Fruit fly (Drosophila melanogaster) whole organism, embryonic: Measurements from ENCODE around the gene Rabex-5.

ENCODE experiments used
- Atf6 ChIP-seq: fragments of 200-800 bp; sonication (Bioruptor generic); IDR thresholded peaks from 2 replicates; pipeline ENCODE4 v1.3.6; 2022; ENCODE audit warnings: missing biosample characterization, missing genetic modification characterization
- BEAF-32 ChIP-seq: fragments of 200-800 bp; sonication (Bioruptor generic); optimal IDR thresholded peaks from 3 replicates; lab custom pipeline; 2017; ENCODE audit warnings: missing biosample characterization, missing genetic modification characterization, mild to moderate bottlenecking, moderate library complexity, missing genetic modification reagents
- CG10274 ChIP-seq: fragments of 200-800 bp; sonication (Bioruptor generic); optimal IDR thresholded peaks from 3 replicates; lab custom pipeline; 2017; ENCODE audit warnings: missing biosample characterization, mild to moderate bottlenecking, missing genetic modification characterization
- CG11456 ChIP-seq: fragments of 200-800 bp; sonication (Bioruptor generic); IDR thresholded peaks from 3 replicates; pipeline ENCODE4 v1.3.6; 2022; ENCODE audit warnings: missing biosample characterization, missing genetic modification characterization
- CG11723 ChIP-seq: fragments of 200-800 bp; sonication (Bioruptor generic); optimal IDR thresholded peaks from 2 replicates; lab custom pipeline; 2017; ENCODE audit warnings: missing biosample characterization, mild to moderate bottlenecking, missing genetic modification characterization
- CG12236 ChIP-seq: fragments of 200-800 bp; sonication (Bioruptor generic); optimal IDR thresholded peaks from 2 replicates; lab custom pipeline; 2016; ENCODE audit warnings: missing biosample characterization, missing genetic modification characterization
- CG12769 ChIP-seq: fragments of 200-800 bp; sonication (Bioruptor generic); optimal IDR thresholded peaks from 2 replicates; lab custom pipeline; 2019; ENCODE audit warnings: missing biosample characterization, mild to moderate bottlenecking, missing genetic modification characterization, moderate library complexity
- CG13894 ChIP-seq: fragments of 200-800 bp; sonication (Bioruptor generic); optimal IDR thresholded peaks from 3 replicates; lab custom pipeline; 2018; ENCODE audit warnings: missing biosample characterization, mild to moderate bottlenecking, missing genetic modification characterization, moderate library complexity
- CG1603 ChIP-seq: fragments of 200-800 bp; sonication (Bioruptor generic); optimal IDR thresholded peaks from 2 replicates; lab custom pipeline; 2019; ENCODE audit warnings: missing biosample characterization, mild to moderate bottlenecking, missing genetic modification characterization, moderate library complexity
- CG2199 ChIP-seq: fragments of 200-800 bp; sonication (Bioruptor generic); IDR thresholded peaks from 3 replicates; pipeline ENCODE4 v1.3.6; 2022; ENCODE audit warnings: missing biosample characterization, missing genetic modification characterization
- CG3847 ChIP-seq: fragments of 200-800 bp; sonication (Bioruptor generic); IDR thresholded peaks from 2 replicates; pipeline ENCODE4 v1.3.6; 2022; ENCODE audit warnings: missing biosample characterization, missing genetic modification characterization
- CG3995 ChIP-seq: fragments of 200-800 bp; sonication (Bioruptor generic); optimal IDR thresholded peaks from 3 replicates; lab custom pipeline; 2016; ENCODE audit warnings: missing biosample characterization, missing genetic modification characterization
- CG8089 ChIP-seq: fragments of 200-800 bp; sonication (Bioruptor generic); optimal IDR thresholded peaks from 3 replicates; lab custom pipeline; 2016; ENCODE audit warnings: missing biosample characterization, missing genetic modification characterization
- CG9609 ChIP-seq: fragments of 200-800 bp; sonication (Bioruptor generic); optimal IDR thresholded peaks from 3 replicates; lab custom pipeline; 2016; ENCODE audit warnings: missing biosample characterization, missing genetic modification characterization
- CG9727 ChIP-seq: fragments of 200-800 bp; sonication (Bioruptor generic); optimal IDR thresholded peaks from 3 replicates; lab custom pipeline; 2017; ENCODE audit warnings: missing biosample characterization, mild to moderate bottlenecking, missing genetic modification characterization
- CG9817 ChIP-seq: fragments of 200-800 bp; sonication (Bioruptor generic); optimal IDR thresholded peaks from 2 replicates; lab custom pipeline; 2018; ENCODE audit warnings: missing biosample characterization, mild to moderate bottlenecking, missing genetic modification characterization, moderate library complexity
- CG9932 ChIP-seq: fragments of 200-800 bp; sonication (Bioruptor generic); IDR thresholded peaks from 2 replicates; pipeline ENCODE4 v1.3.6; 2022; ENCODE audit warnings: missing biosample characterization, missing genetic modification characterization
- CHES-1-like ChIP-seq: fragments of 200-800 bp; sonication (Bioruptor generic); optimal IDR thresholded peaks from 2 replicates; lab custom pipeline; 2016; ENCODE audit warnings: missing biosample characterization, missing genetic modification characterization
- CTCF ChIP-seq: fragments of 200-800 bp; sonication (Bioruptor generic); optimal IDR thresholded peaks from 2 replicates; lab custom pipeline; 2017; ENCODE audit warnings: missing biosample characterization, mild to moderate bottlenecking, missing genetic modification characterization, moderate library complexity
- Chrac-16 ChIP-seq: fragments of 200-800 bp; sonication (Bioruptor generic); optimal IDR thresholded peaks from 3 replicates; lab custom pipeline; 2016; ENCODE audit warnings: missing biosample characterization, missing genetic modification characterization
- CoRest ChIP-seq: fragments of 200-800 bp; sonication (Bioruptor generic); optimal IDR thresholded peaks from 3 replicates; lab custom pipeline; 2018; ENCODE audit warnings: missing biosample characterization, mild to moderate bottlenecking, missing genetic modification characterization, moderate library complexity
- Dip2 ChIP-seq: fragments of 200-800 bp; sonication (Bioruptor generic); IDR thresholded peaks from 2 replicates; pipeline ENCODE4 v1.3.6; 2022; ENCODE audit warnings: missing biosample characterization, missing genetic modification characterization
- Doc2 ChIP-seq: fragments of 200-800 bp; sonication (Bioruptor generic); IDR thresholded peaks from 2 replicates; pipeline ENCODE4 v1.3.6; 2022; ENCODE audit warnings: missing biosample characterization, missing genetic modification characterization
- Doc3 ChIP-seq: fragments of 200-800 bp; sonication (Bioruptor generic); IDR thresholded peaks from 3 replicates; pipeline ENCODE4 v1.3.6; 2022; ENCODE audit warnings: missing biosample characterization, missing genetic modification characterization; ENCODE audit not compliant: partially characterized antibody
- Hr51 ChIP-seq, 2 experiments: fragments of 200-800 bp; sonication (Bioruptor generic); optimal IDR thresholded peaks; 2 replicates in 1 of 2; 3 replicates in 1 of 2; lab custom pipeline; 2016 to 2018; ENCODE audit warnings: missing biosample characterization in 2 of 2, missing genetic modification characterization in 2 of 2, mild to moderate bottlenecking in 1 of 2, moderate library complexity in 1 of 2
- Lhr ChIP-seq: fragments of 200-800 bp; sonication (Bioruptor generic); optimal IDR thresholded peaks from 3 replicates; lab custom pipeline; 2017; ENCODE audit warnings: mild to moderate bottlenecking, missing biosample characterization, missing genetic modification reagents, missing genetic modification characterization
- Meics ChIP-seq: fragments of 200-800 bp; sonication (Bioruptor generic); optimal IDR thresholded peaks from 2 replicates; lab custom pipeline; 2017; ENCODE audit warnings: missing biosample characterization, mild to moderate bottlenecking, missing genetic modification characterization
- Mes4 ChIP-seq: fragments of 200-800 bp; sonication (Bioruptor generic); optimal IDR thresholded peaks from 2 replicates; lab custom pipeline; 2016; ENCODE audit warnings: missing biosample characterization, missing genetic modification characterization
- Ptx1 ChIP-seq: fragments of 200-800 bp; sonication (Bioruptor generic); IDR thresholded peaks from 2 replicates; pipeline ENCODE4 v1.3.6; 2022; ENCODE audit warnings: missing biosample characterization, missing genetic modification characterization
- Rfx ChIP-seq: fragments of 200-800 bp; sonication (Bioruptor generic); IDR thresholded peaks from 2 replicates; pipeline ENCODE4 v1.3.6; 2022; ENCODE audit warnings: missing biosample characterization, missing genetic modification characterization
- Stat92E ChIP-seq, 3 experiments: fragments of >200 bp in 2 of 3; fragments of 200-800 bp in 1 of 3; sonication (Bioruptor generic) in 1 of 3; optimal IDR thresholded peaks; 2 replicates each; lab custom pipeline; 2017 to 2019; ENCODE audit warnings: missing biosample characterization in 3 of 3, missing genetic modification characterization in 3 of 3, mild to moderate bottlenecking in 1 of 3, moderate library complexity in 1 of 3
- Usf ChIP-seq: fragments of 200-800 bp; sonication (Bioruptor generic); optimal IDR thresholded peaks from 2 replicates; lab custom pipeline; 2017; ENCODE audit warnings: missing genotype, missing biosample characterization, missing genetic modification characterization
- caup ChIP-seq: fragments of 200-800 bp; sonication (Bioruptor generic); optimal IDR thresholded peaks from 3 replicates; lab custom pipeline; 2017; ENCODE audit warnings: missing biosample characterization, mild to moderate bottlenecking, missing genetic modification characterization, moderate library complexity; ENCODE audit not compliant: severe bottlenecking
- dmrt11E ChIP-seq: fragments of 200-800 bp; sonication (Bioruptor generic); optimal IDR thresholded peaks from 3 replicates; lab custom pipeline; 2018; ENCODE audit warnings: missing biosample characterization, mild to moderate bottlenecking, missing genetic modification characterization, moderate library complexity
- ems ChIP-seq: fragments of 200-800 bp; sonication (Bioruptor generic); optimal IDR thresholded peaks from 3 replicates; lab custom pipeline; 2016; ENCODE audit warnings: missing biosample characterization, missing genetic modification characterization
- fru ChIP-seq: fragments of >200 bp; optimal IDR thresholded peaks from 2 replicates; lab custom pipeline; 2017
- gem ChIP-seq: fragments of 200-800 bp; sonication (Bioruptor generic); optimal IDR thresholded peaks from 2 replicates; lab custom pipeline; 2019; ENCODE audit warnings: missing biosample characterization, mild to moderate bottlenecking, missing genetic modification characterization, moderate library complexity
- gsb ChIP-seq: fragments of 200-800 bp; sonication (Bioruptor generic); IDR thresholded peaks from 2 replicates; pipeline ENCODE4 v1.3.6; 2022; ENCODE audit warnings: missing biosample characterization, missing genetic modification characterization
- gt ChIP-seq: fragments of 200-800 bp; sonication (Bioruptor generic); IDR thresholded peaks from 2 replicates; pipeline ENCODE4 v1.3.6; 2022; ENCODE audit warnings: missing biosample characterization, missing genetic modification characterization
- hb ChIP-seq: fragments of 200-800 bp; sonication (Bioruptor generic); IDR thresholded peaks from 3 replicates; pipeline ENCODE4 v1.3.6; 2022; ENCODE audit warnings: missing biosample characterization, missing genetic modification characterization; ENCODE audit not compliant: partially characterized antibody
- maf-S ChIP-seq: fragments of 200-800 bp; sonication (Bioruptor generic); optimal IDR thresholded peaks from 2 replicates; lab custom pipeline; 2016; ENCODE audit warnings: missing biosample characterization, missing genetic modification characterization
- oc ChIP-seq: fragments of 200-800 bp; sonication (Bioruptor generic); optimal IDR thresholded peaks from 2 replicates; lab custom pipeline; 2018; ENCODE audit warnings: missing biosample characterization, mild to moderate bottlenecking, missing genetic modification characterization, moderate library complexity
- odd ChIP-seq: fragments of 200-800 bp; sonication (Bioruptor generic); optimal IDR thresholded peaks from 2 replicates; lab custom pipeline; 2017; ENCODE audit warnings: missing biosample characterization, mild to moderate bottlenecking, missing genetic modification characterization
- ranshi ChIP-seq: fragments of 200-800 bp; sonication (Bioruptor generic); IDR thresholded peaks from 2 replicates; pipeline ENCODE4 v1.3.6; 2022; ENCODE audit warnings: missing biosample characterization, missing genetic modification characterization
- run ChIP-seq: fragments of 200-800 bp; sonication (Bioruptor generic); optimal IDR thresholded peaks from 3 replicates; lab custom pipeline; 2018; ENCODE audit warnings: missing biosample characterization, mild to moderate bottlenecking, missing genetic modification characterization
- schlank ChIP-seq: fragments of 200-800 bp; sonication (Bioruptor generic); optimal IDR thresholded peaks from 2 replicates; lab custom pipeline; 2018; ENCODE audit warnings: missing biosample characterization, mild to moderate bottlenecking, missing genetic modification characterization
- scrt ChIP-seq: fragments of 200-800 bp; sonication (Bioruptor generic); optimal IDR thresholded peaks from 2 replicates; lab custom pipeline; 2018; ENCODE audit warnings: missing biosample characterization, mild to moderate bottlenecking, missing genetic modification characterization, moderate library complexity
- slou ChIP-seq: fragments of 200-800 bp; sonication (Bioruptor generic); optimal IDR thresholded peaks from 3 replicates; lab custom pipeline; 2016; ENCODE audit warnings: missing biosample characterization, missing genetic modification characterization
- trem ChIP-seq: fragments of 200-800 bp; optimal IDR thresholded peaks from 3 replicates; lab custom pipeline; 2019; ENCODE audit warnings: missing biosample characterization, mild to moderate bottlenecking, missing genetic modification characterization, moderate library complexity
- zen ChIP-seq: fragments of 200-800 bp; sonication (Bioruptor generic); optimal IDR thresholded peaks from 3 replicates; lab custom pipeline; 2018; ENCODE audit warnings: missing biosample characterization, mild to moderate bottlenecking, missing genetic modification characterization, moderate library complexity

The Rabex-5 gene

DNA sequence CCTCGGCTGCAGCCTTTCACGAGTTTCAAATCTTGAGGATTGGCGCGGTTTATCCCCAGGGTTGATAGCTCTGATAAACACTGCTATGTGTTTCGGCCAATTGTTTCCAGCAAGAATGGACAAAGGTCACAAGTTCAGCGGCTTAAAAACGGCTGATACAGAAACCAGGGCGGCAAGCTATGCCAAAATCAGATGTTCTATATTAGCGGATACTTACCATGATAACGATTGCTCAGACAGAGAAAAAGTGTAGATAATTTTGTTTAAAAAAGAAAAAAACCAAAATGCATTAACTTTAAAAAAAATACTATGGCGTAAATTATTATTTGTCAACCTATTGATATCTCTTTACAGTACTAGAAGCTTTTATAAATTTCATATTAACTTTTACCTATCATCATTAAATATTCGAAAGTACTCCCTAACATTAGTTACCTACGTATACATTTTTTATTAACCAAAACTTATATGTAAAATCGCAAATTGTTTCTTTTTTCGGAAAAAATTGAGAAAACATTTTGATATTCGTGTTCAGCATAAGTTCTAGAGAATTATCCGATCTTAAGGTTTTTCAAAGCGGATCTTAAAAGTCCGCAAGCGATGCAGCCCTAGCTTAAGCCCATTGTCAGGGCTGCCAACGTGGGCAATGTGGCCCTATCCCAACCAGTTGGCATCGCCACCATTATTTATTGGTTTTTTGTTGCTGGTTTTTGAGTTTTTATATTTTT lies 17.5 kb downstream of the Rabex-5 start, which contains the start of the genes sturkopf and Herc4 (continued):
- TF ChIP-seq Hr51 (GFP tag; optimal IDR thresholded peaks at IDR 0.05; lab: Kevin White, UChicago) (peak; percentile 51 to 71), CTCF (GFP tag; lab: Kevin White, UChicago) (no peak), CG9932 (GFP tag; lab: Robert Waterston, UW) (peak; percentile 78), CG1603 (tag; lab: Kevin White, UChicago) (no peak), CG12769 (tag; lab: Kevin White, UChicago) (no peak), maf-S (GFP tag; lab: Kevin White, UChicago) (peak; percentile 73), Chrac-16 (GFP tag; lab: Kevin White, UChicago) (peak; percentile 57), CG13894 (tag; lab: Kevin White, UChicago) (peak; percentile 51), CG9609 (GFP tag; lab: Kevin White, UChicago) (peak; percentile 62), Rfx (peak; percentile 83), CG10274 (GFP tag; lab: Kevin White, UChicago) (no peak), odd (GFP tag; lab: Kevin White, UChicago) (no peak), caup (peak; percentile 49), CG2199 (GFP tag; lab: Robert Waterston, UW) (no peak), Lhr (GFP tag; lab: Kevin White, UChicago) (peak; percentile 6), CoRest (tag; lab: Kevin White, UChicago) (peak; percentile 89), CG9817 (tag; lab: Kevin White, UChicago) (peak; percentile 87), Mes4 (GFP tag; lab: Kevin White, UChicago) (peak; percentile 48), Ptx1 (peak; percentile 57), ranshi (GFP tag; lab: Robert Waterston, UW) (peak; percentile 43), ems (peak; percentile 89), CG11723 (peak; percentile 52), Usf (GFP tag; lab: Kevin White, UChicago) (peak; percentile 54), gt (GFP tag; lab: Robert Waterston, UW) (no peak), gsb (GFP tag; lab: Robert Waterston, UW) (peak; percentile 39; the same call in 1 of the 2 replicates), schlank (peak; percentile 67), Doc2 (GFP tag; lab: Robert Waterston, UW) (no peak), run (tag; lab: Kevin White, UChicago) (peak; percentile 36), dmrt11E (tag; lab: Kevin White, UChicago) (peak; percentile 62), Meics (GFP tag; lab: Kevin White, UChicago) (peak; percentile 79), CG3847 (GFP tag; lab: Robert Waterston, UW) (peak; percentile 62), hb (GFP tag; lab: Robert Waterston, UW) (no peak), CG9727 (peak; percentile 82), CG11456 (GFP tag; lab: Robert Waterston, UW) (peak; percentile 90), trem (tag; lab: Kevin White, UChicago) (peak; percentile 98), CG3995 (GFP tag; lab: Kevin White, UChicago) (no peak), oc (tag; lab: Kevin White, UChicago) (peak; percentile 40), CHES-1-like (GFP tag; lab: Kevin White, UChicago) (peak; percentile 74), scrt (GFP tag; lab: Kevin White, UChicago) (no peak), Dip2 (GFP tag; lab: Robert Waterston, UW) (no peak), gem (tag; lab: Kevin White, UChicago) (peak; percentile 88), Atf6 (GFP tag; lab: Robert Waterston, UW) (0 out of 2 replicates have a peak, but pooled peaks have one; percentile 43), zen (no peak), Stat92E (GFP tag; optimal IDR thresholded peaks at IDR 0.05; lab: Kevin White, UChicago) (no peak), fru (lab: Kevin White, UChicago) (no peak), CG8089 (GFP tag; lab: Kevin White, UChicago) (peak; percentile 39), Doc3 (GFP tag; lab: Robert Waterston, UW) (no peak), CG12236 (GFP tag; lab: Kevin White, UChicago) (no peak), BEAF-32 (GFP tag; lab: Kevin White, UChicago) (peak; percentile 36), slou (peak; percentile 44)
